Fruit fly (Drosophila melanogaster): ENCODE data around the gene comm2.

The comm2 gene

dm6 chr3L:15728195-15728594 lies 28.5 kb upstream of the comm2 start, which contains the start of gene comm (continued):
- no peak for TF ChIP-seq CG1233 (GFP tag; optimal IDR thresholded peaks at IDR 0.05)
- no peak for TF ChIP-seq Gsc (GFP tag; IDR thresholded peaks at IDR 0.05)
- TF ChIP-seq CG1024 (GFP tag; IDR thresholded peaks at IDR 0.05): peak; percentile 33; the same call in 1 of the 2 replicates
- no peak for TF ChIP-seq nom (GFP tag; optimal IDR thresholded peaks at IDR 0.05)
- no peak for TF ChIP-seq cas (GFP tag; IDR thresholded peaks at IDR 0.05)
- TF ChIP-seq Optix (GFP tag; IDR thresholded peaks at IDR 0.05): no peak
- no peak for TF ChIP-seq fd96Cb (tag; optimal IDR thresholded peaks at IDR 0.05)
- peak; percentile 43; the same call in 1 of the 2 replicates for TF ChIP-seq Rfx (GFP tag; IDR thresholded peaks at IDR 0.05)
- no peak for TF ChIP-seq phol (tag; optimal IDR thresholded peaks at IDR 0.05)
- no peak for TF ChIP-seq CG11093 (GFP tag; IDR thresholded peaks at IDR 0.05)
- peak; percentile 84 for TF ChIP-seq CG42726 (GFP tag; IDR thresholded peaks at IDR 0.05; ENCODE audit: partially characterized antibody)
- 0 out of 2 replicates have a peak, but pooled peaks have one; percentile 16 for TF ChIP-seq MBD-R2 (GFP tag; IDR thresholded peaks at IDR 0.05)
- TF ChIP-seq CG31365 (tag; optimal IDR thresholded peaks at IDR 0.05): no peak
- TF ChIP-seq CG2712 (tag; optimal IDR thresholded peaks at IDR 0.05): peak; percentile 53
- TF ChIP-seq ken (GFP tag; IDR thresholded peaks at IDR 0.05): no peak
- TF ChIP-seq pita (GFP tag; optimal IDR thresholded peaks at IDR 0.05): no peak
- no peak for TF ChIP-seq trh (GFP tag; optimal IDR thresholded peaks at IDR 0.05)
- no peak; the same call in 2 of the 3 replicates for TF ChIP-seq CG3726 (GFP tag; IDR thresholded peaks at IDR 0.05)
- no peak for TF ChIP-seq CG10209 (GFP tag; optimal IDR thresholded peaks at IDR 0.05)
- TF ChIP-seq CG5953 (GFP tag; IDR thresholded peaks at IDR 0.05): no peak
- TF ChIP-seq Dip2 (GFP tag; IDR thresholded peaks at IDR 0.05): no peak
- no peak; the same call in 1 of the 2 replicates for TF ChIP-seq Adf1 (GFP tag; IDR thresholded peaks at IDR 0.05)
- TF ChIP-seq klu (GFP tag; IDR thresholded peaks at IDR 0.05): no peak
- TF ChIP-seq ab (GFP tag; optimal IDR thresholded peaks at IDR 0.05): no peak
- peak; percentile 26 for TF ChIP-seq CG15601 (tag; optimal IDR thresholded peaks at IDR 0.05)
- TF ChIP-seq lov (optimal IDR thresholded peaks at IDR 0.05): no peak
- TF ChIP-seq lov (GFP tag; IDR thresholded peaks at IDR 0.05): 0 out of 3 replicates have a peak, but pooled peaks have one; percentile 64
- TF ChIP-seq tap (tag; optimal IDR thresholded peaks at IDR 0.05): no peak
- peak; percentile 53; the same call in 1 of the 2 replicates for TF ChIP-seq rib (GFP tag; IDR thresholded peaks at IDR 0.05)
- peak; percentile 7 for TF ChIP-seq CG11504 (tag; optimal IDR thresholded peaks at IDR 0.05)
- TF ChIP-seq CG8765 (GFP tag; IDR thresholded peaks at IDR 0.05): peak; percentile 17; the same call in 1 of the 2 replicates
- peak in 1 of 2 experiments; percentile 88 for TF ChIP-seq Hr78 (GFP tag; optimal IDR thresholded peaks at IDR 0.05)
- TF ChIP-seq Aef1 (GFP tag; IDR thresholded peaks at IDR 0.05): no peak
- TF ChIP-seq CG18764 (GFP tag; optimal IDR thresholded peaks at IDR 0.05): peak; percentile 6
- 0 out of 3 replicates have a peak, but pooled peaks have one; percentile 36 for TF ChIP-seq CG6175 (GFP tag; IDR thresholded peaks at IDR 0.05)
- no peak for TF ChIP-seq fu2 (GFP tag; optimal IDR thresholded peaks at IDR 0.05)
- TF ChIP-seq CG10431 (GFP tag; optimal IDR thresholded peaks at IDR 0.05): peak; percentile 29
- no peak for TF ChIP-seq CG11085 (GFP tag; IDR thresholded peaks at IDR 0.05)
- peak; percentile 52 for TF ChIP-seq oc (tag; optimal IDR thresholded peaks at IDR 0.05)
- no peak for TF ChIP-seq Doc3 (GFP tag; IDR thresholded peaks at IDR 0.05; ENCODE audit: partially characterized antibody)
- peak; percentile 41 for TF ChIP-seq caup (GFP tag; optimal IDR thresholded peaks at IDR 0.05; ENCODE audit: severe bottlenecking)
- no peak for TF ChIP-seq h (optimal IDR thresholded peaks at IDR 0.05)
- TF ChIP-seq ro (GFP tag; IDR thresholded peaks at IDR 0.05): no peak
- no peak for TF ChIP-seq D19B (GFP tag; optimal IDR thresholded peaks at IDR 0.05)
- no peak for TF ChIP-seq CG16863 (GFP tag; optimal IDR thresholded peaks at IDR 0.05)
- no peak for TF ChIP-seq CG7372 (GFP tag; IDR thresholded peaks at IDR 0.05)
- no peak for TF ChIP-seq CG10147 (GFP tag; optimal IDR thresholded peaks at IDR 0.05)
- TF ChIP-seq Nf-YC (tag; optimal IDR thresholded peaks at IDR 0.05): peak; percentile 17
- TF ChIP-seq NK7.1 (GFP tag; optimal IDR thresholded peaks at IDR 0.05): no peak
- TF ChIP-seq CG6683 (GFP tag; optimal IDR thresholded peaks at IDR 0.05): no peak
- TF ChIP-seq CG4282 (GFP tag; optimal IDR thresholded peaks at IDR 0.05): no peak
- TF ChIP-seq Side (GFP tag; optimal IDR thresholded peaks at IDR 0.05): peak; percentile 3
